Fruit fly (Drosophila melanogaster): ENCODE data around the gene eIF5B.

The eIF5B gene

dm6 chr3L:3384596-3385436 is 76.0 kb downstream of the eIF5B start (continued):
- TF ChIP-seq Dfd (GFP tag; optimal IDR thresholded peaks at IDR 0.05) (no peak), mam (GFP tag; optimal IDR thresholded peaks at IDR 0.05) (no peak), gro (GFP tag; optimal IDR thresholded peaks at IDR 0.05) (no peak), Adf1 (GFP tag; IDR thresholded peaks at IDR 0.05) (no peak), CG4328 (GFP tag; optimal IDR thresholded peaks at IDR 0.05) (no peak), tx (GFP tag; optimal IDR thresholded peaks at IDR 0.05) (no peak), wor (GFP tag; IDR thresholded peaks at IDR 0.05) (no peak), luna (GFP tag; optimal IDR thresholded peaks at IDR 0.05) (no peak), nom (GFP tag; optimal IDR thresholded peaks at IDR 0.05) (no peak), twi (tag; optimal IDR thresholded peaks at IDR 0.05) (no peak), CG10209 (GFP tag; optimal IDR thresholded peaks at IDR 0.05) (peak; percentile 57), CHES-1-like (GFP tag; optimal IDR thresholded peaks at IDR 0.05) (no peak), Sox102F (GFP tag; optimal IDR thresholded peaks at IDR 0.05) (peak; percentile 52), sens (GFP tag) (peak; percentile 88), seq (GFP tag; IDR thresholded peaks at IDR 0.05) (no peak), CG18476 (GFP tag; optimal IDR thresholded peaks at IDR 0.05) (no peak), zen (tag; optimal IDR thresholded peaks at IDR 0.05) (no peak), NK7.1 (GFP tag; optimal IDR thresholded peaks at IDR 0.05) (no peak), CG1024 (GFP tag; IDR thresholded peaks at IDR 0.05) (no peak), gsb-n (tag; optimal IDR thresholded peaks at IDR 0.05) (no peak), Trl (optimal IDR thresholded peaks at IDR 0.05) (no peak), Trl (GFP tag; optimal IDR thresholded peaks at IDR 0.05) (no peak), Six4 (GFP tag; optimal IDR thresholded peaks at IDR 0.05) (peak; percentile 49), knrl (GFP tag; IDR thresholded peaks at IDR 0.05; ENCODE audit: partially characterized antibody) (no peak), Mad (GFP tag; optimal IDR thresholded peaks at IDR 0.05) (no peak), cad (GFP tag; optimal IDR thresholded peaks at IDR 0.05) (no peak), CG4360 (GFP tag; IDR thresholded peaks at IDR 0.05) (no peak), CG13894 (tag; optimal IDR thresholded peaks at IDR 0.05) (no peak), C15 (GFP tag; IDR thresholded peaks at IDR 0.05) (no peak), GATAe (GFP tag; conservative IDR thresholded peaks at IDR 0.05) (no peak), chif (GFP tag; optimal IDR thresholded peaks at IDR 0.05) (no peak), Camta (GFP tag; optimal IDR thresholded peaks at IDR 0.05) (no peak), eve (GFP tag; optimal IDR thresholded peaks at IDR 0.05) (peak in 1 of 2 experiments; percentile 47), fd96Cb (tag; optimal IDR thresholded peaks at IDR 0.05) (peak; percentile 58), crc (GFP tag; optimal IDR thresholded peaks at IDR 0.05) (no peak), Dref (GFP tag; IDR thresholded peaks at IDR 0.05) (no peak), CG8089 (GFP tag; optimal IDR thresholded peaks at IDR 0.05) (no peak)

- TF ChIP-seq run (tag; optimal IDR thresholded peaks at IDR 0.05) (peak; percentile 58), CG14860 (GFP tag; IDR thresholded peaks at IDR 0.05; ENCODE audit: partially characterized antibody) (no peak), Optix (GFP tag; IDR thresholded peaks at IDR 0.05) (0 out of 3 replicates have a peak, but pooled peaks have one; percentile 31), CG8944 (GFP tag; optimal IDR thresholded peaks at IDR 0.05) (no peak), CG1647 (GFP tag; optimal IDR thresholded peaks at IDR 0.05) (no peak), inv (GFP tag; IDR thresholded peaks at IDR 0.05; ENCODE audit: partially characterized antibody) (no peak), CTCF (GFP tag; optimal IDR thresholded peaks at IDR 0.05) (no peak), dan (GFP tag; IDR thresholded peaks at IDR 0.05) (no peak), gem (tag; optimal IDR thresholded peaks at IDR 0.05) (no peak), CG10431 (GFP tag; optimal IDR thresholded peaks at IDR 0.05) (no peak), lbe (GFP tag; optimal IDR thresholded peaks at IDR 0.05) (no peak), Scr (GFP tag; IDR thresholded peaks at IDR 0.05; ENCODE audit: partially characterized antibody) (no peak), mam (GFP tag; optimal IDR thresholded peaks at IDR 0.05) (no peak), toy (GFP tag; IDR thresholded peaks at IDR 0.05) (no peak), CG11504 (tag; optimal IDR thresholded peaks at IDR 0.05) (no peak), CG6175 (GFP tag; IDR thresholded peaks at IDR 0.05) (peak; percentile 75; the same call in 2 of the 3 replicates)
These were observed 76.7 kb downstream of the eIF5B start for dm6 chr3L:3383965-3384595.
